Worm (Caenorhabditis elegans): ENCODE results near the gene C46A5.1.

DNA sequence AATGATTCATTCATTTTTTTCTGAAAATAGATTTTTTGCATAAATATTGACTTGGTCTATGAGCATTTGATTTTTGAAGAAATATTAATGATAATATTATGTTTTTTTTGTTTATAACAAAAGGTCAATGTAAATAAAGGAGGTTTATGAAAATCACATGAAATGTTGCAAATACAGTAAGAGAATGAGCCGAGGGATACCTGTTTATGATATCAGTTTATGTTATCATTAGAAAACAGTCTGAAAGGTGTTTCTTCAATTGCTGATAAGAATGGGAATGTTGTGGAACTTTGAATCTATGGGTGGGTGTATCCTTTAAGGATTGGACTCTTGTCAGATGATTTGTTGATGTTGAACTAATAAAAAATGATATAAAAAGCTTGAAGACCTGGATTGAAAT, 29.6 kb upstream of the C46A5.1 start:
- TF ChIP-seq ama-1 (optimal IDR thresholded peaks at IDR 0.05) = no peak
- TF ChIP-seq unc-62 (GFP tag; optimal IDR thresholded peaks at IDR 0.05 in 1 of 2) = no peak
- TF ChIP-seq unc-62 (tag; optimal IDR thresholded peaks at IDR 0.05) = no peak
- no peak for TF ChIP-seq lin-1 (GFP tag; IDR thresholded peaks at IDR 0.05)
- no peak for TF ChIP-seq nhr-76 (tag; optimal IDR thresholded peaks at IDR 0.05)
- no peak for TF ChIP-seq unc-130 (GFP tag; optimal IDR thresholded peaks at IDR 0.05)
